Worm (Caenorhabditis elegans) whole organism, L4 larva: Measurements from ENCODE around the gene spk-1.
A peak's percentile ranks its signal among the peaks of the same experiment; 100 is the strongest.

Experiments
- aly-2 ChIP-seq: sonication (generic microtip); optimal IDR thresholded peaks from 2 replicates; lab custom pipeline; 2018; ENCODE audit warnings: missing biosample characterization, missing genetic modification characterization
- ama-1 ChIP-seq: fragments of 150-350 bp; optimal IDR thresholded peaks from 2 replicates; lab custom pipeline; 2014; ENCODE audit warnings: inconsistent platforms, mixed read lengths
- ceh-82 ChIP-seq: sonication (generic microtip); optimal IDR thresholded peaks from 2 replicates; lab custom pipeline; 2017; ENCODE audit warnings: missing biosample characterization, missing genetic modification characterization
- jun-1 ChIP-seq: fragments of 150-350 bp; optimal IDR thresholded peaks from 2 replicates; lab custom pipeline; 2014; ENCODE audit warnings: missing biosample characterization, missing genetic modification reagents, missing genetic modification characterization
- lin-39 ChIP-seq: fragments of 150-350 bp; optimal IDR thresholded peaks from 2 replicates; lab custom pipeline; 2014; ENCODE audit warnings: missing biosample characterization, missing genetic modification reagents, missing genetic modification characterization
- lir-3 ChIP-seq: sonication (generic microtip); optimal IDR thresholded peaks from 2 replicates; lab custom pipeline; 2016; ENCODE audit warnings: mild to moderate bottlenecking, missing genetic modification characterization, missing compliant biosample characterization
- mes-2 ChIP-seq: sonication (generic microtip); optimal IDR thresholded peaks from 2 replicates; lab custom pipeline; 2016; ENCODE audit warnings: missing genotype, mild to moderate bottlenecking, missing genetic modification characterization, missing compliant biosample characterization; ENCODE audit not compliant: poor library complexity, severe bottlenecking
- nhr-237 ChIP-seq: sonication (generic microtip); optimal IDR thresholded peaks from 2 replicates; lab custom pipeline; 2017; ENCODE audit warnings: missing biosample characterization, missing genetic modification characterization
- nhr-25 ChIP-seq: sonication (generic microtip); optimal IDR thresholded peaks from 2 replicates; lab custom pipeline; 2017; ENCODE audit warnings: missing genetic modification characterization, mild to moderate bottlenecking, missing compliant biosample characterization, antibody characterized with exemption, moderate library complexity, borderline replicate concordance; ENCODE audit not compliant: insufficient read depth
- ztf-11 ChIP-seq: fragments of 150-350 bp; optimal IDR thresholded peaks from 2 replicates; lab custom pipeline; 2014; ENCODE audit warnings: missing biosample characterization, missing genetic modification characterization
- ztf-7 ChIP-seq: fragments of 150-350 bp; optimal IDR thresholded peaks from 2 replicates; lab custom pipeline; 2014; ENCODE audit warnings: missing biosample characterization, missing genetic modification characterization

- TF ChIP-seq ztf-7 (tag; lab: Kevin White, UChicago) (peak; percentile 68), jun-1 (tag; lab: Kevin White, UChicago) (no peak), nhr-237 (tag; lab: Kevin White, UChicago) (no peak), aly-2 (no peak), lin-39 (tag; lab: Kevin White, UChicago) (no peak), mes-2 (tag; lab: Kevin White, UChicago) (peak; percentile 94), ztf-11 (no peak), lir-3 (no peak), ama-1 (lab: Kevin White, UChicago) (peak; percentile 18), ceh-82 (tag; lab: Kevin White, UChicago) (no peak), nhr-25 (tag; lab: Kevin White, UChicago) (peak; percentile 67)
Observed at ce11 chrIII:9455980-9456658, at the start of gene spk-1, which contains the start of gene rheb-1.
